Worm (Caenorhabditis elegans) whole organism, young adult: Measurements from ENCODE around the gene C29F7.3.
"Not testable (repeated sequence)": the region's sequence is repeated elsewhere in the genome, so short reads cannot be mapped to it uniquely, and the experiment has no call there.

Experiments
- B0336.3 ChIP-seq: fragments of 200-800 bp; sonication (Bioruptor generic); IDR thresholded peaks from 2 replicates; pipeline ENCODE4 v1.3.6; 2022; ENCODE audit warnings: missing genetic modification characterization, missing compliant biosample characterization
- F10E7.11 ChIP-seq: sonication (generic microtip); optimal IDR thresholded peaks from 2 replicates; lab custom pipeline; 2017; ENCODE audit warnings: mild to moderate bottlenecking, missing genetic modification characterization, moderate library complexity, missing compliant biosample characterization
- F22D6.2 ChIP-seq: sonication (generic microtip); optimal IDR thresholded peaks from 2 replicates; lab custom pipeline; 2016; ENCODE audit warnings: mild to moderate bottlenecking, missing genetic modification characterization, missing compliant biosample characterization
- F39B2.1 ChIP-seq: fragments of 200-800 bp; sonication (Bioruptor generic); IDR thresholded peaks from 2 replicates; pipeline ENCODE4 v1.3.6; 2022; ENCODE audit warnings: missing genetic modification reagents, missing genetic modification characterization, missing compliant biosample characterization
- F52B5.7 ChIP-seq: sonication (generic microtip); optimal IDR thresholded peaks from 2 replicates; lab custom pipeline; 2016; ENCODE audit warnings: mild to moderate bottlenecking, missing genetic modification characterization, missing compliant biosample characterization
- Y53G8AR.9 ChIP-seq: fragments of 200-800 bp; sonication (Bioruptor generic); conservative IDR thresholded peaks from 2 replicates; pipeline ENCODE4 v1.3.6; 2022; ENCODE audit warnings: missing genetic modification reagents, missing genetic modification characterization, missing compliant biosample characterization
- ZK185.1 ChIP-seq: sonication (generic microtip); optimal IDR thresholded peaks from 2 replicates; lab custom pipeline; 2016; ENCODE audit warnings: mild to moderate bottlenecking, missing genetic modification characterization, missing compliant biosample characterization; ENCODE audit not compliant: poor library complexity, severe bottlenecking
- akir-1 ChIP-seq: fragments of 200-800 bp; sonication (Bioruptor generic); optimal IDR thresholded peaks from 2 replicates; lab custom pipeline; 2018; ENCODE audit warnings: mild to moderate bottlenecking, missing genetic modification characterization, moderate library complexity, missing compliant biosample characterization
- attf-3 ChIP-seq: fragments of 200-800 bp; sonication (Bioruptor generic); conservative IDR thresholded peaks from 2 replicates; pipeline ENCODE4 v1.3.6; 2022; ENCODE audit warnings: missing genetic modification reagents, missing genetic modification characterization, missing compliant biosample characterization
- ccch-3 ChIP-seq: fragments of 200-800 bp; sonication (Bioruptor generic); optimal IDR thresholded peaks from 2 replicates; lab custom pipeline; 2018; ENCODE audit warnings: mild to moderate bottlenecking, missing genetic modification characterization, missing compliant biosample characterization
- ceh-27 ChIP-seq: fragments of 200-800 bp; sonication (Bioruptor generic); optimal IDR thresholded peaks from 2 replicates; lab custom pipeline; 2018; ENCODE audit warnings: mild to moderate bottlenecking, missing genetic modification characterization, moderate library complexity, missing compliant biosample characterization
- ceh-58 ChIP-seq: fragments of 200-800 bp; sonication (Bioruptor generic); IDR thresholded peaks from 2 replicates; pipeline ENCODE4 v1.3.6; 2022; ENCODE audit warnings: missing genetic modification characterization, missing compliant biosample characterization
- chd-7 ChIP-seq: sonication (generic microtip); optimal IDR thresholded peaks from 2 replicates; lab custom pipeline; 2016; ENCODE audit warnings: mild to moderate bottlenecking, missing genetic modification characterization, moderate library complexity, missing compliant biosample characterization
- dox-1 ChIP-seq: fragments of 200-800 bp; sonication (Bioruptor generic); IDR thresholded peaks from 2 replicates; pipeline ENCODE4 v1.3.6; 2022; ENCODE audit warnings: missing genetic modification reagents, missing genetic modification characterization, missing compliant biosample characterization
- dpff-1 ChIP-seq: sonication (generic microtip); optimal IDR thresholded peaks from 2 replicates; lab custom pipeline; 2017; ENCODE audit warnings: mild to moderate bottlenecking, missing genetic modification characterization, missing compliant biosample characterization
- dpl-1 ChIP-seq: fragments of 150-350 bp; optimal IDR thresholded peaks from 2 replicates; lab custom pipeline; 2014; ENCODE audit warnings: missing biosample characterization, missing genetic modification reagents, missing genetic modification characterization
- him-1 ChIP-seq: sonication (generic microtip); optimal IDR thresholded peaks from 2 replicates; lab custom pipeline; 2016; ENCODE audit warnings: missing genotype, missing genetic modification reagents, missing genetic modification characterization, missing compliant biosample characterization
- hmg-20 ChIP-seq: fragments of 200-800 bp; sonication (Bioruptor generic); IDR thresholded peaks from 2 replicates; pipeline ENCODE4 v1.3.6; 2022; ENCODE audit warnings: missing genetic modification reagents, missing genetic modification characterization, missing compliant biosample characterization
- let-526 ChIP-seq: fragments of 200-800 bp; sonication (Bioruptor generic); IDR thresholded peaks from 2 replicates; pipeline ENCODE4 v1.3.6; 2022; ENCODE audit warnings: missing genetic modification reagents, missing genetic modification characterization, missing compliant biosample characterization
- let-607 ChIP-seq, 2 experiments: fragments of 200-800 bp in 1 of 2; sonication (Bioruptor generic) in 1 of 2; sonication (generic microtip) in 1 of 2; optimal IDR thresholded peaks; 2 replicates each; lab custom pipeline; 2016 to 2018; ENCODE audit warnings: mild to moderate bottlenecking in 2 of 2, missing compliant biosample characterization in 2 of 2, missing genetic modification characterization in 2 of 2, moderate library complexity in 2 of 2, missing genotype in 1 of 2
- madf-10 ChIP-seq: sonication (generic microtip); optimal IDR thresholded peaks from 2 replicates; lab custom pipeline; 2016; ENCODE audit warnings: mild to moderate bottlenecking, missing genetic modification characterization, missing compliant biosample characterization
- madf-8 ChIP-seq: fragments of 200-800 bp; sonication (Bioruptor generic); conservative IDR thresholded peaks from 2 replicates; pipeline ENCODE4 v1.3.6; 2022; ENCODE audit warnings: missing genetic modification reagents, missing genetic modification characterization, missing compliant biosample characterization
- mcd-1 ChIP-seq: fragments of 200-800 bp; sonication (Bioruptor generic); IDR thresholded peaks from 2 replicates; pipeline ENCODE4 v1.3.6; 2022; ENCODE audit warnings: missing genetic modification reagents, missing genetic modification characterization, missing compliant biosample characterization
- mxl-1 ChIP-seq: sonication (generic microtip); optimal IDR thresholded peaks from 2 replicates; lab custom pipeline; 2016; ENCODE audit warnings: missing genetic modification characterization, missing compliant biosample characterization
- nfyb-1 ChIP-seq: fragments of 200-800 bp; sonication (Bioruptor generic); IDR thresholded peaks from 2 replicates; pipeline ENCODE4 v1.3.6; 2022; ENCODE audit warnings: missing genetic modification reagents, missing genetic modification characterization, missing compliant biosample characterization
- nhr-80 ChIP-seq: sonication (generic microtip); optimal IDR thresholded peaks from 2 replicates; lab custom pipeline; 2016; ENCODE audit warnings: missing genetic modification characterization, missing compliant biosample characterization
- nhr-90 ChIP-seq: sonication (generic microtip); optimal IDR thresholded peaks from 2 replicates; lab custom pipeline; 2016; ENCODE audit warnings: missing genotype, mild to moderate bottlenecking, missing genetic modification characterization, missing compliant biosample characterization
- pha-4 ChIP-seq: fragments of 150-350 bp; sonication (generic microtip); optimal IDR thresholded peaks from 2 replicates; lab custom pipeline; 2014; ENCODE audit warnings: missing biosample characterization, missing genetic modification reagents, missing genetic modification characterization
- rec-8 ChIP-seq, 2 experiments: sonication (generic microtip); optimal IDR thresholded peaks; 2 replicates each; lab custom pipeline; 2016; ENCODE audit warnings: mild to moderate bottlenecking in 2 of 2, missing genetic modification characterization in 2 of 2, missing genetic modification reagents in 2 of 2, missing genotype in 2 of 2, missing biosample characterization in 1 of 2, missing compliant biosample characterization in 1 of 2, moderate library complexity in 1 of 2
- sdz-38 ChIP-seq: sonication (generic microtip); optimal IDR thresholded peaks from 2 replicates; lab custom pipeline; 2016; ENCODE audit warnings: missing genotype, missing genetic modification characterization, missing compliant biosample characterization
- somi-1 ChIP-seq: fragments of 200-800 bp; sonication (Bioruptor generic); optimal IDR thresholded peaks from 2 replicates; lab custom pipeline; 2018; ENCODE audit warnings: mild to moderate bottlenecking, missing genetic modification characterization, missing compliant biosample characterization
- tbp1 ChIP-seq: fragments of 200-800 bp; sonication (Bioruptor generic); optimal IDR thresholded peaks from 2 replicates; lab custom pipeline; 2018; ENCODE audit warnings: mild to moderate bottlenecking, missing genetic modification characterization, missing compliant biosample characterization
- xnd-1 ChIP-seq: sonication (generic microtip); optimal IDR thresholded peaks from 2 replicates; lab custom pipeline; 2016; ENCODE audit warnings: missing genotype, missing genetic modification reagents, missing genetic modification characterization, missing compliant biosample characterization
- zim-3 ChIP-seq: sonication (generic microtip); optimal IDR thresholded peaks from 2 replicates; lab custom pipeline; 2017; ENCODE audit warnings: mild to moderate bottlenecking, missing genetic modification characterization, moderate library complexity, missing compliant biosample characterization
- ztf-6 ChIP-seq: fragments of 200-800 bp; sonication (Bioruptor generic); IDR thresholded peaks from 2 replicates; pipeline ENCODE4 v1.3.6; 2022; ENCODE audit warnings: missing genetic modification reagents, missing genetic modification characterization, missing compliant biosample characterization

C29F7.3 gene

DNA sequence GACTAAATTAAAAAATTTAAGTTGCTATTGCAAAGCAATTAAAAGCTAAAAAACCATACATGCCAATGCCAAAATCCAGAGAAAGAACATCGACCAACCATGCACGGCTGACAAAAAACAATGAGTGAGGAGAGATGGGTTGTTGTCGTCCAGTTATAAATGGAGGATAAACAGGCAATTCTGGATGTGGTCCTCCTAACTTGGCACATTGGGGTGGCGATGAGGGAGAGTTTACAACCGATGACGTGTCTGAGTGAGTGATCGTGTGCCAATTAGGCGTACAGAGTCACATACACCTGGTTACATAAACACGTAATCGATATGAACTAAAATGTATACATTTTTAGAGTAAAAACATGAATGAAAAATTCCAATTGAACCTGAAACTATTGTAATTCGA is 11.7 kb upstream of the C29F7.3 start, which contains the start of gene C29F7.10:
Gene C29F7.10 (minus strand): TSS at position 101 of the 400 bp plus-strand sequence.
- TF ChIP-seq ceh-58 (GFP tag; lab: Robert Waterston, UW); Y53G8AR.9 (GFP tag; lab: Robert Waterston, UW); dpff-1 (tag; lab: Kevin White, UChicago): not testable (repeated sequence)

DNA sequence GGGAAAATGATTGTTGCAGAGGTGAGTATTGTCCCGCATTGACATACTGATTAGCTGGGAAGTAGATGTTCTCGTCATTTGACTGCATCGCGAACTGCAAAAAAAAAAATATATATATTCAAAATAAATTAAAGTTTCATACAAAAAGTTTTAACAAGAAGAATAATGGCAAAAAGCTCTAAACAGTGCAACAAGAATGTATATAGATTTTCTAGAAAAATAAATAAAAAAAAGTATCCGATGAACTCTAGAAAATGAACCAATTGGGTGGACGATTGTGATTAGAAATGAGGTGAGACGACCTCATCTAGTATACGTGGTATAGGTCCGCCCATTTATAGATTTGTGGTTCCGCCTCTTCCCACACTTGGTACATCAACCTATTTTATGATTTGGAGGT is 9.0 kb upstream of the C29F7.3 start, which contains the start of gene fkh-4:
Gene fkh-4 (minus strand): TSS at position 101 of the 400 bp plus-strand sequence.
- not testable (repeated sequence) for TF ChIP-seq B0336.3 (GFP tag; lab: Robert Waterston, UW); akir-1 (GFP tag; lab: Kevin White, UChicago); sdz-38 (tag; lab: Kevin White, UChicago)

DNA sequence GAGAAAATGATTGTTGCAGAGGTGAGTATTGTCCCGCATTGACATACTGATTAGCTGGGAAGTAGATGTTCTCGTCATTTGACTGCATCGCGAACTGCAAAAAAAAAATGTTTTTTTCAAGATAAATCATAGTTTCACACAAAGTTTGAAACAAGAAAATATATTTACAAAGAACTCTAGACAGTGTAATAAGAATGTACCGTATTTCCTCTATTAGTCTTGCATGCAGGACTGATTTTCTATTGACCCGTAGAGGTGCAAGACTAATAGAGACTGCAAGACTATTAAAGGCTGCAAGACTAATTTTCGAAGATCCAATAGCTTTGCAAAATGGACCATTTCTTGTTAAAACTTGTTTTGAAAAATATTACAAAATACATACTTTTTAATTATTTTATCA is 3.6 kb upstream of the C29F7.3 start, which contains the start of gene fkh-3:
Gene fkh-3 (minus strand): TSS at position 101 of the 400 bp plus-strand sequence.
- TF ChIP-seq chd-7 (tag; lab: Kevin White, UChicago) (no peak), madf-10 (tag; lab: Kevin White, UChicago) (no peak), attf-3 (no peak), let-526 (GFP tag; lab: Robert Waterston, UW) (no peak), ccch-3 (no peak), hmg-20 (GFP tag; lab: Robert Waterston, UW) (no peak), madf-8 (no peak), F39B2.1 (no peak), ztf-6 (GFP tag; lab: Robert Waterston, UW) (no peak), pha-4 (tag; lab: Kevin White, UChicago) (no peak), F22D6.2 (no peak), ceh-27 (GFP tag; lab: Kevin White, UChicago) (no peak), mcd-1 (GFP tag; lab: Robert Waterston, UW) (no peak), rec-8 (tag; optimal IDR thresholded peaks at IDR 0.05; lab: Kevin White, UChicago) (no peak), zim-3 (tag; lab: Kevin White, UChicago) (no peak), nhr-90 (no peak), him-1 (tag; lab: Kevin White, UChicago) (no peak), xnd-1 (tag; lab: Kevin White, UChicago) (no peak)

DNA sequence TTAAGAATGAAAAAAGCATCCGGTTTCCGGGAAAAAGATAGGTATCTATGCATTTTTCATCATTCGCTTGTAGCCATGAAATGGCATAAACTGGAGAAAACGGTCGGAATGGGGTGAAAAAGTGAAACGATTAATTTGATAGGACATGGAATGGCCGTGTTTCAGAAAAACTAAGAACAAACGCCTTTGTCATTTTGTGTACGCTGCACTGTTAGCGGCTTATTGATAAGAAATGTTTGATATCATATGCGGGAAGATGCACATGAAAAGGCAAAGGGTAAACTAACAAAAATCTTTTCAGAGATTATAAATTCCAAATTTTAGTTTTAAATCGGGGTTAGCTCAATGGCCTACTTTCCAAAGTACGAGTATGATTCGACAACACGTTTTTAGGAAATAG is 1.3 kb upstream of the C29F7.3 start:
- TF ChIP-seq nfyb-1 (GFP tag; lab: Robert Waterston, UW) (0 out of 2 replicates have a peak, but pooled peaks have one; percentile 11), dox-1 (no peak), nhr-80 (peak; percentile 80)

DNA sequence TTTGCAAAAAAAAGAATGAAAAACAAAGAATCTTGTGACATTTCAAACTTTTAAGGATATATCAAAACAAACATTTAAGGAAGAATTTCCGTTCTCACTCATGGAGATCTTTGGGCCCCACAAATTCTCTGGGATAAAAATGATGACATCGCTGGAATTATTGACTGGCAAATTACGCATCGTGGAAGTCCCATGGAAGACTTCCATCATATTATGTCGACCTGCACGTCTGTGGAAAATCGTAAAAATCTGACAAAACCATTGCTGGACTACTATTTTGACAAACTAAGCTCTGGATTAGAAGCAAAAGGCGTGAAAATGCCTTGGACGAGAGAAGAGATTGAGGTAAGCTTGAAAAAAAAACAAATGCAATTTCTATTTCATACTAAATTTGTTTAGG is 2.3 kb downstream of the C29F7.3 start:
- TF ChIP-seq rec-8 (tag; optimal IDR thresholded peaks at IDR 0.05; lab: Kevin White, UChicago) (no peak), zim-3 (tag; lab: Kevin White, UChicago) (no peak), ZK185.1 (no peak), F52B5.7 (tag; lab: Kevin White, UChicago) (no peak), tbp1 (GFP tag; lab: Kevin White, UChicago) (no peak), somi-1 (GFP tag; lab: Kevin White, UChicago) (no peak), let-607 (tag; optimal IDR thresholded peaks at IDR 0.05; lab: Kevin White, UChicago) (no peak), F22D6.2 (no peak), dpl-1 (GFP tag; lab: Kevin White, UChicago) (no peak), mxl-1 (tag; lab: Kevin White, UChicago) (no peak), F10E7.11 (tag; lab: Kevin White, UChicago) (no peak)
